Worm (Caenorhabditis elegans): ENCODE data around the gene Y53F4B.20.

DNA sequence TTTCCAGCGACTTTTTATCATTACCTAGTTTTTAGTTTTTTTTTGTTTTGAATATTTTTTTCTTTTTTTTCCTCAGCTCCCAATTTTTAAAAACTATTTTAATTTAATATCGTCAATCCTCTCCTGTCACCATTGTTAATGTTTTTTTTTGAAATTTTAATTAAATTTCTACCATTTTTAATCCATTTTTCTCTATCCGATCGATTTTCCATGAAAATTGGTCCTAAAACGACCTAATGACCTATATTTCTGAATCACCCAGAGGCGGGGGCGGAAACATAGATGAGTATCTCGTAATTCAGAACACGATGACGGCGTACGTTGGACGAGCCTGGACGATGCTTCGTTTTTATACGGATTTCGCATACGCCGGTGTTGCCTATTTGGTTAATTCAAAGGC, 25.6 kb downstream of the Y53F4B.20 start, which contains the start of gene Y53F4B.39:
- TF ChIP-seq nhr-11 (tag; optimal IDR thresholded peaks at IDR 0.05) (no peak), nhr-77 (tag; optimal IDR thresholded peaks at IDR 0.05) (no peak), skn-1 (tag; optimal IDR thresholded peaks at IDR 0.05) (no peak)

All from whole organism, L4 larva.